Fruit fly (Drosophila melanogaster): ENCODE results near the gene CG14662.

The CG14662 gene

DNA sequence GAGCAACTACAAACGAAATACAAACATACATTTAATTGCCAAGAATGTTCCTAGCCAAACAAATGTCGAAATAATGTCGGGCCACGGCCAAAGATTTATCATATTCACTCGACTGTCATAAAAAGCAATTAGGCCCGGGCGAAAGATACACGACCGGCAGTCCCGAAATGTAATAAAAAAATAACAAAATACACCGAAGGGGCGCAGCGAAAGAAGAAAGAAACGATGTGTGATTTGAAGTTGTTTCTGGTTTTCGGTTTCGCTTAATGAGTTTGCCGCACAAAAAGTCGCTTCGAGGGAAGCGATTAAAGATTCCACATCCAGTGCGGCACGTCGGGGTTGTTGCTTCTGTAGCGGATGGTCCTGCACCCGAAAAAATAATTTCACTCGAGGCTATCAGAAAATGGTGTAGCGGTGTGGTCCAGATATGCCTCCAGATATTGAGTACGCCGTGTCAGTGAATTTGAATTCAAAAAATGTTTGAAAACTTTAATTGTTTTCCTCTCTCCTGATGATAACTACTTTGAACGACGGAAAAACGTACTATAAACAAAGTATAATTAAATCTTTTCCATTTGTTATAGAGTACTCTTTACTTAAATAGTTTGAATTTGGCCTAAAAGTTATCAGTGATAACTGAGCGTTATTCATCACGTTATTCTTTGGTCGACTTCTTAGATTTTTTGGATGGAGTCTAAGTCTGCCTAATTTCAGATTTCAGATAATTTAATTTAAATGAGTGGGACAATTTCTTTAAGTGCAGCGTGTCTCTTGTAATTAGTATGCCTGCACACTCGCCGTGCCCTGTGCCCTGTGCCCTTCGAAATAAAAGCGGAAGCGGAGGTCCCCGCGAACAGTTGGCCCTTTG is 5.4 kb upstream of the CG14662 start (continued):
- TF ChIP-seq CG14050 (GFP tag; IDR thresholded peaks at IDR 0.05) (no peak), CG3726 (GFP tag; IDR thresholded peaks at IDR 0.05) (no peak), crp (GFP tag; optimal IDR thresholded peaks at IDR 0.05) (no peak), CG13296 (GFP tag; optimal IDR thresholded peaks at IDR 0.05) (no peak), vfl (GFP tag; optimal IDR thresholded peaks at IDR 0.05) (no peak), Trl (optimal IDR thresholded peaks at IDR 0.05) (no peak), Trl (GFP tag; optimal IDR thresholded peaks at IDR 0.05) (peak; percentile 59), pnt (GFP tag; optimal IDR thresholded peaks at IDR 0.05) (peak; percentile 64), CG17385 (GFP tag; optimal IDR thresholded peaks at IDR 0.05) (peak; percentile 15), Dad (GFP tag; optimal IDR thresholded peaks at IDR 0.05) (no peak), bbx (GFP tag; IDR thresholded peaks at IDR 0.05; ENCODE audit: partially characterized antibody) (no peak), hth (optimal IDR thresholded peaks at IDR 0.05) (no peak), Rx (GFP tag; IDR thresholded peaks at IDR 0.05) (no peak), Xbp1 (GFP tag; optimal IDR thresholded peaks at IDR 0.05) (peak; percentile 47), sim (GFP tag; IDR thresholded peaks at IDR 0.05) (no peak), HmgD (GFP tag; optimal IDR thresholded peaks at IDR 0.05) (no peak), CG7556 (GFP tag; optimal IDR thresholded peaks at IDR 0.05) (peak; percentile 85), cas (GFP tag; IDR thresholded peaks at IDR 0.05) (no peak), CG13287 (GFP tag; IDR thresholded peaks at IDR 0.05; ENCODE audit: partially characterized antibody) (no peak), gce (GFP tag; IDR thresholded peaks at IDR 0.05) (0 out of 3 replicates have a peak, but pooled peaks have one; percentile 17), ken (GFP tag; IDR thresholded peaks at IDR 0.05) (no peak), emc (GFP tag; optimal IDR thresholded peaks at IDR 0.05) (no peak), corto (GFP tag; optimal IDR thresholded peaks at IDR 0.05) (no peak), sqz (GFP tag; optimal IDR thresholded peaks at IDR 0.05) (peak; percentile 60), shn (GFP tag; optimal IDR thresholded peaks at IDR 0.05) (peak; percentile 39), tx (GFP tag; optimal IDR thresholded peaks at IDR 0.05) (no peak), CG6765 (GFP tag; optimal IDR thresholded peaks at IDR 0.05) (no peak), dan (GFP tag; IDR thresholded peaks at IDR 0.05) (no peak), crol (GFP tag; IDR thresholded peaks at IDR 0.05) (no peak; the same call in 1 of the 2 replicates), hb (GFP tag; IDR thresholded peaks at IDR 0.05; ENCODE audit: partially characterized antibody) (no peak), Bgb (GFP tag; IDR thresholded peaks at IDR 0.05; ENCODE audit: partially characterized antibody) (no peak), H15 (GFP tag; IDR thresholded peaks at IDR 0.05) (0 out of 3 replicates have a peak, but pooled peaks have one; percentile 18), klu (GFP tag; IDR thresholded peaks at IDR 0.05) (no peak), Spps (tag; optimal IDR thresholded peaks at IDR 0.05) (peak; percentile 40), schlank (tag; optimal IDR thresholded peaks at IDR 0.05) (no peak), CG31224 (GFP tag; IDR thresholded peaks at IDR 0.05) (no peak), CG1233 (GFP tag; optimal IDR thresholded peaks at IDR 0.05) (peak; percentile 30), pum (GFP tag; optimal IDR thresholded peaks at IDR 0.05) (peak; percentile 32), CG11093 (GFP tag; IDR thresholded peaks at IDR 0.05) (no peak), Dfd (GFP tag; optimal IDR thresholded peaks at IDR 0.05) (no peak), tll (GFP tag; optimal IDR thresholded peaks at IDR 0.05) (peak in 1 of 2 experiments; percentile 51), BEAF-32 (GFP tag; optimal IDR thresholded peaks at IDR 0.05) (no peak), CG10321 (GFP tag; IDR thresholded peaks at IDR 0.05) (no peak), jumu (GFP tag; optimal IDR thresholded peaks at IDR 0.05) (peak; percentile 21), Hr39 (optimal IDR thresholded peaks at IDR 0.05) (no peak), CG8290 (GFP tag; optimal IDR thresholded peaks at IDR 0.05) (peak; percentile 27), CG8290 (tag; optimal IDR thresholded peaks at IDR 0.05) (peak in 1 of 2 experiments; percentile 9), Meics (GFP tag; optimal IDR thresholded peaks at IDR 0.05) (peak; percentile 6), stwl (tag; optimal IDR thresholded peaks at IDR 0.05) (peak; percentile 14), jing (GFP tag; optimal IDR thresholded peaks at IDR 0.05) (peak; percentile 23), CG31441 (GFP tag; IDR thresholded peaks at IDR 0.05) (peak; percentile 71)
